Fruit fly (Drosophila melanogaster) whole organism, embryonic: ENCODE data around the gene mib2.
A peak's percentile ranks its signal among the peaks of the same experiment; 100 is the strongest.

Source experiments
- Ada2b ChIP-seq: fragments of 200-800 bp; sonication (Bioruptor generic); IDR thresholded peaks from 2 replicates; pipeline ENCODE4 v1.3.6; 2022; ENCODE audit warnings: missing biosample characterization, missing genetic modification characterization
- Asciz ChIP-seq: fragments of 200-800 bp; sonication (Bioruptor generic); optimal IDR thresholded peaks from 2 replicates; lab custom pipeline; 2017; ENCODE audit warnings: missing biosample characterization, mild to moderate bottlenecking, missing genetic modification characterization, missing genetic modification reagents
- Bgb ChIP-seq: fragments of 200-800 bp; sonication (Bioruptor generic); IDR thresholded peaks from 2 replicates; pipeline ENCODE4 v1.3.6; 2022; ENCODE audit warnings: missing biosample characterization, missing genetic modification characterization; ENCODE audit not compliant: partially characterized antibody
- CG10267 ChIP-seq: fragments of 200-800 bp; sonication (Bioruptor generic); optimal IDR thresholded peaks from 2 replicates; lab custom pipeline; 2018; ENCODE audit warnings: missing biosample characterization, mild to moderate bottlenecking, missing genetic modification characterization, moderate library complexity
- CG10321 ChIP-seq: fragments of 200-800 bp; sonication (Bioruptor generic); IDR thresholded peaks from 2 replicates; pipeline ENCODE4 v1.3.6; 2022; ENCODE audit warnings: missing biosample characterization, missing genetic modification characterization
- CG11085 ChIP-seq: fragments of 200-800 bp; sonication (Bioruptor generic); IDR thresholded peaks from 2 replicates; pipeline ENCODE4 v1.3.6; 2022; ENCODE audit warnings: missing biosample characterization, missing genetic modification characterization
- CG11456 ChIP-seq: fragments of 200-800 bp; sonication (Bioruptor generic); IDR thresholded peaks from 3 replicates; pipeline ENCODE4 v1.3.6; 2022; ENCODE audit warnings: missing biosample characterization, missing genetic modification characterization
- CG12104 ChIP-seq: fragments of 200-800 bp; sonication (Bioruptor generic); optimal IDR thresholded peaks from 3 replicates; lab custom pipeline; 2016; ENCODE audit warnings: missing biosample characterization, missing genetic modification characterization
- CG12155 ChIP-seq: fragments of 200-800 bp; sonication (Bioruptor generic); optimal IDR thresholded peaks from 3 replicates; lab custom pipeline; 2016; ENCODE audit warnings: missing biosample characterization, missing genetic modification characterization
- CG12391 ChIP-seq: fragments of 200-800 bp; sonication (Bioruptor generic); optimal IDR thresholded peaks from 3 replicates; lab custom pipeline; 2018; ENCODE audit warnings: missing biosample characterization, mild to moderate bottlenecking, missing genetic modification characterization, moderate library complexity
- CG12659 ChIP-seq: fragments of 200-800 bp; sonication (Bioruptor generic); optimal IDR thresholded peaks from 3 replicates; lab custom pipeline; 2017; ENCODE audit warnings: mild to moderate bottlenecking, missing biosample characterization, missing genetic modification reagents, missing genetic modification characterization
- CG14710 ChIP-seq: fragments of 200-800 bp; sonication (Bioruptor generic); optimal IDR thresholded peaks from 3 replicates; lab custom pipeline; 2019; ENCODE audit warnings: missing biosample characterization, mild to moderate bottlenecking, missing genetic modification characterization, moderate library complexity
- CG16813 ChIP-seq: fragments of 200-800 bp; sonication (Bioruptor generic); IDR thresholded peaks from 3 replicates; pipeline ENCODE4 v1.3.6; 2022; ENCODE audit warnings: missing biosample characterization, missing genetic modification characterization; ENCODE audit not compliant: partially characterized antibody
- CG16815 ChIP-seq: fragments of 200-800 bp; sonication (Bioruptor generic); optimal IDR thresholded peaks from 3 replicates; lab custom pipeline; 2017; ENCODE audit warnings: missing biosample characterization, mild to moderate bottlenecking, missing genetic modification characterization
- CG4617 ChIP-seq: fragments of 200-800 bp; sonication (Bioruptor generic); optimal IDR thresholded peaks from 3 replicates; lab custom pipeline; 2016; ENCODE audit warnings: missing biosample characterization, missing genetic modification characterization, borderline replicate concordance
- CG6175 ChIP-seq: fragments of 200-800 bp; sonication (Bioruptor generic); IDR thresholded peaks from 3 replicates; pipeline ENCODE4 v1.3.6; 2022; ENCODE audit warnings: missing biosample characterization, missing genetic modification characterization
- CG6765 ChIP-seq: fragments of 200-800 bp; sonication (Bioruptor generic); optimal IDR thresholded peaks from 3 replicates; lab custom pipeline; 2017; ENCODE audit warnings: missing biosample characterization, mild to moderate bottlenecking, missing genetic modification characterization
- CG6791 ChIP-seq: fragments of 200-800 bp; sonication (Bioruptor generic); IDR thresholded peaks from 3 replicates; pipeline ENCODE4 v1.3.6; 2022; ENCODE audit warnings: missing biosample characterization, missing genetic modification characterization; ENCODE audit not compliant: partially characterized antibody
- CG9609 ChIP-seq: fragments of 200-800 bp; sonication (Bioruptor generic); optimal IDR thresholded peaks from 3 replicates; lab custom pipeline; 2016; ENCODE audit warnings: missing biosample characterization, missing genetic modification characterization
- CG9876 ChIP-seq: fragments of 200-800 bp; sonication (Bioruptor generic); optimal IDR thresholded peaks from 2 replicates; lab custom pipeline; 2016; ENCODE audit warnings: missing biosample characterization, missing genetic modification characterization
- CTCF ChIP-seq: fragments of 200-800 bp; sonication (Bioruptor generic); optimal IDR thresholded peaks from 2 replicates; lab custom pipeline; 2017; ENCODE audit warnings: missing biosample characterization, mild to moderate bottlenecking, missing genetic modification characterization, moderate library complexity
- CrebB ChIP-seq: fragments of 200-800 bp; sonication (Bioruptor generic); optimal IDR thresholded peaks from 3 replicates; lab custom pipeline; 2018; ENCODE audit warnings: missing biosample characterization, mild to moderate bottlenecking, missing genetic modification characterization
- Dbx ChIP-seq: fragments of 200-800 bp; sonication (Bioruptor generic); IDR thresholded peaks from 3 replicates; pipeline ENCODE4 v1.3.6; 2022; ENCODE audit warnings: missing biosample characterization, missing genetic modification characterization
- Doc2 ChIP-seq: fragments of 200-800 bp; sonication (Bioruptor generic); IDR thresholded peaks from 2 replicates; pipeline ENCODE4 v1.3.6; 2022; ENCODE audit warnings: missing biosample characterization, missing genetic modification characterization
- Ets97D ChIP-seq: fragments of 200-800 bp; sonication (Bioruptor generic); optimal IDR thresholded peaks from 3 replicates; lab custom pipeline; 2016; ENCODE audit warnings: missing biosample characterization, missing genetic modification characterization
- HLH4C ChIP-seq: fragments of 200-800 bp; sonication (Bioruptor generic); IDR thresholded peaks from 3 replicates; pipeline ENCODE4 v1.3.6; 2022; ENCODE audit warnings: missing biosample characterization, missing genetic modification characterization; ENCODE audit not compliant: partially characterized antibody
- HmgD ChIP-seq: fragments of 200-800 bp; sonication (Bioruptor generic); optimal IDR thresholded peaks from 3 replicates; lab custom pipeline; 2016; ENCODE audit warnings: missing biosample characterization, missing genetic modification characterization
- MTF-1 ChIP-seq: fragments of 200-800 bp; sonication (Bioruptor generic); optimal IDR thresholded peaks from 2 replicates; lab custom pipeline; 2018; ENCODE audit warnings: missing biosample characterization, mild to moderate bottlenecking, missing genetic modification characterization, borderline replicate concordance
- Max ChIP-seq: fragments of 200-800 bp; sonication (Bioruptor generic); optimal IDR thresholded peaks from 2 replicates; lab custom pipeline; 2016; ENCODE audit warnings: missing biosample characterization, mild to moderate bottlenecking, missing genetic modification characterization
- NFAT ChIP-seq: fragments of 200-800 bp; sonication (Bioruptor generic); IDR thresholded peaks from 2 replicates; pipeline ENCODE4 v1.3.6; 2022; ENCODE audit warnings: missing biosample characterization, missing genetic modification characterization
- Nf-YB ChIP-seq: fragments of 200-800 bp; sonication (Bioruptor generic); optimal IDR thresholded peaks from 3 replicates; lab custom pipeline; 2019; ENCODE audit warnings: missing biosample characterization, mild to moderate bottlenecking, missing genetic modification characterization, moderate library complexity
- Nf-YC ChIP-seq: fragments of 200-800 bp; optimal IDR thresholded peaks from 3 replicates; lab custom pipeline; 2019; ENCODE audit warnings: missing biosample characterization, mild to moderate bottlenecking, missing genetic modification characterization, moderate library complexity
- Opbp ChIP-seq: fragments of 200-800 bp; sonication (Bioruptor generic); IDR thresholded peaks from 3 replicates; pipeline ENCODE4 v1.3.6; 2022; ENCODE audit warnings: missing biosample characterization, missing genetic modification characterization; ENCODE audit not compliant: partially characterized antibody
- Sin3A ChIP-seq: fragments of >200 bp; optimal IDR thresholded peaks from 2 replicates; lab custom pipeline; 2018
- ac ChIP-seq: fragments of 200-800 bp; sonication (Bioruptor generic); optimal IDR thresholded peaks from 3 replicates; lab custom pipeline; 2017; ENCODE audit warnings: missing biosample characterization, mild to moderate bottlenecking, missing genetic modification characterization
- chinmo ChIP-seq: fragments of 200-800 bp; sonication (Bioruptor generic); IDR thresholded peaks from 4 replicates; pipeline ENCODE4 v1.3.6; 2022; ENCODE audit warnings: missing biosample characterization, missing genetic modification characterization; ENCODE audit not compliant: partially characterized antibody
- crol ChIP-seq: fragments of 200-800 bp; sonication (Bioruptor generic); IDR thresholded peaks from 2 replicates; pipeline ENCODE4 v1.3.6; 2022; ENCODE audit warnings: missing biosample characterization, missing genetic modification characterization
- danr ChIP-seq: fragments of 200-800 bp; sonication (Bioruptor generic); IDR thresholded peaks from 2 replicates; pipeline ENCODE4 v1.3.6; 2022; ENCODE audit warnings: missing biosample characterization, missing genetic modification characterization
- ftz-f1 ChIP-seq: fragments of 200-800 bp; sonication (Bioruptor generic); optimal IDR thresholded peaks from 2 replicates; lab custom pipeline; 2016; ENCODE audit warnings: missing biosample characterization, missing genetic modification characterization
- gfzf ChIP-seq: fragments of 200-800 bp; sonication (Bioruptor generic); optimal IDR thresholded peaks from 2 replicates; lab custom pipeline; 2016; ENCODE audit warnings: missing biosample characterization, mild to moderate bottlenecking, missing genetic modification characterization, moderate library complexity
- h ChIP-seq: fragments of >200 bp; optimal IDR thresholded peaks from 2 replicates; lab custom pipeline; 2017
- hkb ChIP-seq, 2 experiments: fragments of 200-800 bp in 1 of 2; fragments of >200 bp in 1 of 2; sonication (Bioruptor generic) in 1 of 2; IDR thresholded peaks in 1 of 2; optimal IDR thresholded peaks in 1 of 2; 2 replicates each; pipeline versions ENCODE4 v1.3.6 to Lab custom; 2017 to 2022; ENCODE audit warnings: missing biosample characterization in 1 of 2, missing genetic modification characterization in 1 of 2
- lilli ChIP-seq: fragments of 200-800 bp; sonication (Bioruptor generic); optimal IDR thresholded peaks from 3 replicates; lab custom pipeline; 2016; ENCODE audit warnings: missing biosample characterization, missing genetic modification characterization
- nom ChIP-seq: fragments of 200-800 bp; sonication (Bioruptor generic); optimal IDR thresholded peaks from 2 replicates; lab custom pipeline; 2017; ENCODE audit warnings: missing biosample characterization, missing genetic modification characterization, mild to moderate bottlenecking, moderate library complexity, missing genetic modification reagents
- stc ChIP-seq: fragments of 200-800 bp; sonication (Bioruptor generic); IDR thresholded peaks from 2 replicates; pipeline ENCODE4 v1.3.6; 2022; ENCODE audit warnings: missing biosample characterization, missing genetic modification characterization
- sug ChIP-seq: fragments of 200-800 bp; optimal IDR thresholded peaks from 2 replicates; lab custom pipeline; 2019; ENCODE audit warnings: missing biosample characterization, mild to moderate bottlenecking, missing genetic modification characterization, moderate library complexity
- unpg ChIP-seq: fragments of 200-800 bp; sonication (Bioruptor generic); optimal IDR thresholded peaks from 3 replicates; lab custom pipeline; 2018; ENCODE audit warnings: missing biosample characterization, mild to moderate bottlenecking, missing genetic modification characterization, moderate library complexity
- vfl ChIP-seq: fragments of 200-800 bp; sonication (Bioruptor generic); optimal IDR thresholded peaks from 2 replicates; lab custom pipeline; 2016; ENCODE audit warnings: missing biosample characterization, missing genetic modification characterization
- zen ChIP-seq: fragments of 200-800 bp; sonication (Bioruptor generic); optimal IDR thresholded peaks from 3 replicates; lab custom pipeline; 2018; ENCODE audit warnings: missing biosample characterization, mild to moderate bottlenecking, missing genetic modification characterization, moderate library complexity

Gene mib2

DNA sequence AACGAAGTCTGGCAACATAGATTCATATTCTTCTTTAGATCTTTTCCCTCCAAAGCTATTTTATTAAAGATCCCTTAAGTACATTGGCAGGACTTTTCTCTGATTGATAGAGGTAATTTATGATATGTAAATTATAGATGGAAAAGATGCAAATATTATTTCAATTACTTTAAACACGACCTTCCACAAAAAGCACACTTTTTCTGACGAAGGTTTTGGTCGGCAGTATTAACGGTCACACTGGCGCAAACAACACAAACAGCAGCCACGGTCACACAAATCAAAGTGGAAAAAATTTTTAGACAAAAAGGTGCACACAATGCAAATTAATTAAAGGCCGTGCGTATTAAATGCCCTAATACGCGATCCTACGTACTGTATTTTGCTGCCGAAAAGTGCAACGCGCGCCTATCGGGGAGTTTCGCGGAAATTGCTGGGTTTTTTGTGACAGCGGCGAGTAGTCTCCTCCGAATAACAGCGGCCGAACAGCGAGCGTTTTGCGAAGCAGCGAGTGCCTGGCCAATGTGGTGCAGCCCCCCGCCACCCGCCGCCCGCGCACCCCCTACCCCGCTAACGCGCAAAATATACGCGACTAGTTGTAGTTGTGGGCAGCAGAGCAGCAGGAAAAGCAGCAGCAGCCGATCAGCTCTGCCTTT lies 19.7 kb downstream of the mib2 start, which contains the start of gene CG10492 (continued):
- TF ChIP-seq CG9609 (no peak), CG4617 (peak; percentile 92), CG16813 (peak; percentile 46; the same call in 2 of the 3 replicates), CG6175 (GFP tag; lab: Robert Waterston, UW) (peak; percentile 40; the same call in 1 of the 3 replicates), nom (GFP tag; lab: Kevin White, UChicago) (peak; percentile 28), ac (GFP tag; lab: Kevin White, UChicago) (no peak), Nf-YB (no peak), CG12391 (tag; lab: Kevin White, UChicago) (peak; percentile 7), CG12104 (GFP tag; lab: Kevin White, UChicago) (no peak), danr (no peak), CG6791 (peak; percentile 55; the same call in 1 of the 3 replicates), CG16815 (GFP tag; lab: Kevin White, UChicago) (no peak), CG10321 (GFP tag; lab: Robert Waterston, UW) (no peak), Doc2 (GFP tag; lab: Robert Waterston, UW) (no peak), h (lab: Kevin White, UChicago) (no peak), CG12155 (GFP tag; lab: Kevin White, UChicago) (peak; percentile 100), CG14710 (peak; percentile 87), CG9876 (GFP tag; lab: Kevin White, UChicago) (no peak), vfl (GFP tag; lab: Kevin White, UChicago) (no peak), CG6765 (no peak), Opbp (GFP tag; lab: Robert Waterston, UW) (peak; percentile 51; the same call in 1 of the 3 replicates), Ets97D (peak; percentile 65), CG12659 (peak; percentile 68), MTF-1 (GFP tag; lab: Kevin White, UChicago) (peak; percentile 25), CG11456 (GFP tag; lab: Robert Waterston, UW) (no peak), chinmo (GFP tag; lab: Robert Waterston, UW) (peak; percentile 73; the same call in 1 of the 4 replicates), crol (peak; percentile 100), CG10267 (tag; lab: Kevin White, UChicago) (peak; percentile 66), Bgb (GFP tag; lab: Robert Waterston, UW) (peak; percentile 31; the same call in 1 of the 2 replicates), hkb (optimal IDR thresholded peaks at IDR 0.05; lab: Kevin White, UChicago) (peak; percentile 73), hkb (GFP tag; IDR thresholded peaks at IDR 0.05; lab: Robert Waterston, UW) (no peak), CrebB (tag; lab: Kevin White, UChicago) (peak; percentile 36), Ada2b (GFP tag; lab: Robert Waterston, UW) (no peak), Dbx (GFP tag; lab: Robert Waterston, UW) (no peak), Asciz (GFP tag; lab: Kevin White, UChicago) (no peak), stc (GFP tag; lab: Robert Waterston, UW) (no peak), Max (peak; percentile 32), gfzf (GFP tag; lab: Kevin White, UChicago) (peak; percentile 91), unpg (no peak), HLH4C (GFP tag; lab: Robert Waterston, UW) (peak; percentile 27; the same call in 1 of the 3 replicates), sug (tag; lab: Kevin White, UChicago) (peak; percentile 49), CG11085 (no peak), Nf-YC (peak; percentile 44), CTCF (peak; percentile 37), Sin3A (lab: Kevin White, UChicago) (peak; percentile 88), HmgD (GFP tag; lab: Kevin White, UChicago) (no peak), lilli (no peak), NFAT (GFP tag; lab: Robert Waterston, UW) (peak; percentile 52), ftz-f1 (GFP tag; lab: Kevin White, UChicago) (peak; percentile 81), zen (tag; lab: Kevin White, UChicago) (peak; percentile 14)
